Worm (Caenorhabditis elegans) whole organism, L2 larva: Measurements from ENCODE around the gene gplb-1.
A peak's percentile ranks its signal among the peaks of the same experiment; 100 is the strongest.

ENCODE experiments used
- C34F6.9 ChIP-seq: fragments of 150-350 bp; optimal IDR thresholded peaks from 2 replicates; lab custom pipeline; 2014; ENCODE audit warnings: missing biosample characterization, missing genetic modification characterization
- F13H6.1 ChIP-seq: sonication (generic microtip); optimal IDR thresholded peaks from 2 replicates; lab custom pipeline; 2016; ENCODE audit warnings: missing genetic modification characterization, missing compliant biosample characterization
- R02D3.7 ChIP-seq: fragments of 150-350 bp; optimal IDR thresholded peaks from 2 replicates; lab custom pipeline; 2014; ENCODE audit warnings: missing biosample characterization, missing genetic modification characterization
- Y55F3AM.14 ChIP-seq: fragments of 200-800 bp; sonication (Bioruptor generic); optimal IDR thresholded peaks from 2 replicates; lab custom pipeline; 2018; ENCODE audit warnings: mild to moderate bottlenecking, missing genetic modification characterization, missing compliant biosample characterization
- ZK546.5 ChIP-seq: sonication (generic microtip); optimal IDR thresholded peaks from 2 replicates; lab custom pipeline; 2017; ENCODE audit warnings: missing biosample characterization, missing genetic modification characterization
- alr-1 ChIP-seq: fragments of 150-350 bp; optimal IDR thresholded peaks from 2 replicates; lab custom pipeline; 2014; ENCODE audit warnings: missing biosample characterization, missing genetic modification characterization
- aly-2 ChIP-seq: fragments of 150-350 bp; optimal IDR thresholded peaks from 2 replicates; lab custom pipeline; 2014; ENCODE audit warnings: missing biosample characterization, missing genetic modification characterization
- ama-1 ChIP-seq: fragments of 150-350 bp; optimal IDR thresholded peaks from 2 replicates; lab custom pipeline; 2018; ENCODE audit warnings: inconsistent platforms
- blmp-1 ChIP-seq: sonication (generic microtip); optimal IDR thresholded peaks from 2 replicates; lab custom pipeline; 2017; ENCODE audit warnings: missing genetic modification characterization, mild to moderate bottlenecking, missing compliant biosample characterization, antibody characterized with exemption, moderate library complexity; ENCODE audit not compliant: insufficient read depth
- ceh-82 ChIP-seq: fragments of 150-350 bp; optimal IDR thresholded peaks from 2 replicates; lab custom pipeline; 2014; ENCODE audit warnings: missing biosample characterization, missing genetic modification characterization
- crh-2 ChIP-seq: sonication (generic microtip); optimal IDR thresholded peaks from 2 replicates; lab custom pipeline; 2017; ENCODE audit warnings: missing biosample characterization, missing genetic modification characterization
- dmd-4 ChIP-seq: sonication (generic microtip); optimal IDR thresholded peaks from 2 replicates; lab custom pipeline; 2017; ENCODE audit warnings: missing biosample characterization, missing genetic modification characterization
- egl-27 ChIP-seq: sonication (generic microtip); optimal IDR thresholded peaks from 3 replicates; lab custom pipeline; 2017; ENCODE audit warnings: missing biosample characterization, missing genetic modification reagents, missing genetic modification characterization
- elt-1 ChIP-seq: fragments of 150-350 bp; optimal IDR thresholded peaks from 2 replicates; lab custom pipeline; 2014; ENCODE audit warnings: missing biosample characterization, missing genetic modification characterization
- elt-3 ChIP-seq: sonication (generic microtip); optimal IDR thresholded peaks from 2 replicates; lab custom pipeline; 2017; ENCODE audit warnings: missing biosample characterization, missing genetic modification characterization
- fos-1 ChIP-seq: fragments of 150-350 bp; optimal IDR thresholded peaks from 2 replicates; lab custom pipeline; 2014; ENCODE audit warnings: missing biosample characterization, missing genetic modification characterization
- gmeb-1 ChIP-seq: fragments of 150-350 bp; optimal IDR thresholded peaks from 2 replicates; lab custom pipeline; 2014; ENCODE audit warnings: missing biosample characterization, missing genetic modification characterization
- lin-11 ChIP-seq: fragments of 150-350 bp; sonication (generic microtip); optimal IDR thresholded peaks from 2 replicates; lab custom pipeline; 2014; ENCODE audit warnings: missing biosample characterization, missing genetic modification characterization, inconsistent platforms, mixed read lengths
- lin-39 ChIP-seq: fragments of 150-350 bp; optimal IDR thresholded peaks from 2 replicates; lab custom pipeline; 2014; ENCODE audit warnings: missing biosample characterization, missing genetic modification reagents, missing genetic modification characterization
- lsy-2 ChIP-seq, 2 experiments: fragments of 150-350 bp in 1 of 2; sonication (generic microtip) in 1 of 2; optimal IDR thresholded peaks; 2 replicates each; lab custom pipeline; 2014 to 2017; ENCODE audit warnings: missing biosample characterization in 2 of 2, missing genetic modification characterization in 2 of 2
- mab-5 ChIP-seq: fragments of 150-350 bp; optimal IDR thresholded peaks from 2 replicates; lab custom pipeline; 2014; ENCODE audit warnings: missing biosample characterization, missing genetic modification characterization
- mbf-1 ChIP-seq: sonication (generic microtip); optimal IDR thresholded peaks from 2 replicates; lab custom pipeline; 2017; ENCODE audit warnings: missing biosample characterization, missing genetic modification characterization
- nhr-10 ChIP-seq: sonication (generic microtip); optimal IDR thresholded peaks from 2 replicates; lab custom pipeline; 2017; ENCODE audit warnings: missing biosample characterization, missing genetic modification characterization
- nhr-11 ChIP-seq: fragments of 150-350 bp; optimal IDR thresholded peaks from 2 replicates; lab custom pipeline; 2014; ENCODE audit warnings: missing biosample characterization, missing genetic modification characterization
- nhr-12 ChIP-seq: fragments of 150-350 bp; optimal IDR thresholded peaks from 2 replicates; lab custom pipeline; 2014; ENCODE audit warnings: missing biosample characterization, missing genetic modification characterization
- nhr-129 ChIP-seq: fragments of 150-350 bp; optimal IDR thresholded peaks from 2 replicates; lab custom pipeline; 2014; ENCODE audit warnings: missing biosample characterization, missing genetic modification characterization
- nhr-21 ChIP-seq: fragments of 150-350 bp; optimal IDR thresholded peaks from 2 replicates; lab custom pipeline; 2014; ENCODE audit warnings: missing biosample characterization, missing genetic modification characterization
- nhr-237 ChIP-seq: fragments of 150-350 bp; optimal IDR thresholded peaks from 2 replicates; lab custom pipeline; 2014; ENCODE audit warnings: missing biosample characterization, missing genetic modification characterization
- nhr-25 ChIP-seq: fragments of 150-350 bp; sonication (generic microtip); optimal IDR thresholded peaks from 3 replicates; lab custom pipeline; 2014; ENCODE audit warnings: missing biosample characterization, missing genetic modification characterization
- nhr-6 ChIP-seq: fragments of 150-350 bp; optimal IDR thresholded peaks from 2 replicates; lab custom pipeline; 2014; ENCODE audit warnings: missing biosample characterization, missing genetic modification characterization
- peb-1 ChIP-seq: fragments of 150-350 bp; optimal IDR thresholded peaks from 2 replicates; lab custom pipeline; 2014; ENCODE audit warnings: missing biosample characterization, missing genetic modification characterization
- sem-4 ChIP-seq: fragments of 150-350 bp; optimal IDR thresholded peaks from 2 replicates; lab custom pipeline; 2014; ENCODE audit warnings: missing biosample characterization, missing genetic modification reagents, missing genetic modification characterization
- skn-1 ChIP-seq: sonication (generic microtip); optimal IDR thresholded peaks from 2 replicates; lab custom pipeline; 2017; ENCODE audit warnings: missing biosample characterization, missing genetic modification characterization
- sma-3 ChIP-seq: sonication (generic microtip); optimal IDR thresholded peaks from 2 replicates; lab custom pipeline; 2016; ENCODE audit warnings: missing genetic modification reagents, missing genetic modification characterization, missing compliant biosample characterization
- sma-9 ChIP-seq, 2 experiments: fragments of 150-350 bp in 1 of 2; sonication (generic microtip) in 1 of 2; optimal IDR thresholded peaks; 2 replicates each; lab custom pipeline; 2014 to 2016; ENCODE audit warnings: missing genetic modification characterization in 2 of 2, mild to moderate bottlenecking in 1 of 2, missing biosample characterization in 1 of 2, missing compliant biosample characterization in 1 of 2, missing genetic modification reagents in 1 of 2, moderate library complexity in 1 of 2
- snpc-4 ChIP-seq: fragments of 150-350 bp; optimal IDR thresholded peaks from 2 replicates; lab custom pipeline; 2014; ENCODE audit warnings: missing biosample characterization, missing genetic modification characterization
- unc-55 ChIP-seq: fragments of 150-350 bp; sonication (generic microtip); optimal IDR thresholded peaks from 3 replicates; lab custom pipeline; 2014; ENCODE audit warnings: missing biosample characterization, missing genetic modification reagents, missing genetic modification characterization
- unc-62 ChIP-seq: fragments of 150-350 bp; optimal IDR thresholded peaks from 2 replicates; lab custom pipeline; 2014; ENCODE audit warnings: missing biosample characterization, missing genetic modification reagents, missing genetic modification characterization
- zag-1 ChIP-seq: fragments of 150-350 bp; optimal IDR thresholded peaks from 2 replicates; lab custom pipeline; 2014; ENCODE audit warnings: missing biosample characterization, missing genetic modification characterization
- ztf-1 ChIP-seq: fragments of 200-800 bp; sonication (Bioruptor generic); conservative IDR thresholded peaks from 2 replicates; pipeline ENCODE4 v1.3.6; 2022; ENCODE audit warnings: missing genetic modification characterization, missing compliant biosample characterization
- ztf-11 ChIP-seq: sonication (generic microtip); optimal IDR thresholded peaks from 2 replicates; lab custom pipeline; 2017; ENCODE audit warnings: missing biosample characterization, missing genetic modification characterization
- ztf-4 ChIP-seq: fragments of 150-350 bp; optimal IDR thresholded peaks from 2 replicates; lab custom pipeline; 2014; ENCODE audit warnings: missing biosample characterization, missing genetic modification characterization

gplb-1 gene

ce11 chrV:8516426-8516825 lies 45.4 kb upstream of the gplb-1 start:
- no peak for TF ChIP-seq nhr-6 (tag; lab: Kevin White, UChicago)
- TF ChIP-seq ztf-11 (tag; lab: Kevin White, UChicago): no peak
- no peak for TF ChIP-seq lin-11 (tag; lab: Kevin White, UChicago)
- no peak for TF ChIP-seq F13H6.1 (tag; lab: Kevin White, UChicago)
- TF ChIP-seq sma-3: no peak
- TF ChIP-seq ZK546.5 (tag; lab: Kevin White, UChicago): no peak
- no peak for TF ChIP-seq dmd-4
- TF ChIP-seq elt-3 (tag; lab: Kevin White, UChicago): no peak
- no peak for TF ChIP-seq C34F6.9 (tag; lab: Kevin White, UChicago)
- no peak for TF ChIP-seq egl-27 (tag; lab: Kevin White, UChicago)
- TF ChIP-seq Y55F3AM.14: no peak
- no peak for TF ChIP-seq nhr-11
- no peak for TF ChIP-seq nhr-12 (tag; lab: Kevin White, UChicago)
- TF ChIP-seq alr-1 (tag; lab: Kevin White, UChicago): no peak
- no peak for TF ChIP-seq peb-1

- TF ChIP-seq nhr-237 (no peak), zag-1 (tag; lab: Kevin White, UChicago) (no peak), snpc-4 (tag; lab: Kevin White, UChicago) (no peak), ceh-82 (tag; lab: Kevin White, UChicago) (no peak), nhr-6 (tag; lab: Kevin White, UChicago) (no peak), alr-1 (tag; lab: Kevin White, UChicago) (no peak), F13H6.1 (tag; lab: Kevin White, UChicago) (no peak), nhr-12 (tag; lab: Kevin White, UChicago) (no peak), gmeb-1 (tag; lab: Kevin White, UChicago) (no peak), nhr-25 (tag; lab: Kevin White, UChicago) (no peak), ama-1 (lab: Kevin White, UChicago) (no peak), ZK546.5 (tag; lab: Kevin White, UChicago) (no peak), skn-1 (tag; lab: Kevin White, UChicago) (no peak), fos-1 (tag; lab: Kevin White, UChicago) (no peak), ztf-11 (tag; lab: Kevin White, UChicago) (no peak), elt-1 (tag; lab: Kevin White, UChicago) (no peak), nhr-21 (tag; lab: Kevin White, UChicago) (no peak), sma-9 (GFP tag; optimal IDR thresholded peaks at IDR 0.05; lab: Kevin White, UChicago) (no peak), sma-9 (tag; optimal IDR thresholded peaks at IDR 0.05; lab: Kevin White, UChicago) (no peak), blmp-1 (no peak)
Observed at ce11 chrV:8513361-8513760, 42.3 kb upstream of the gplb-1 start, which contains the start of gene F45F2.9. TSS of gene F45F2.9 (minus strand) at chrV:8513461.

ce11 chrV:8507324-8507723 lies 36.3 kb upstream of the gplb-1 start, which contains the start of gene ZK994.6:
TSS of gene ZK994.6 (minus strand) at chrV:8507424.
- no peak for TF ChIP-seq ztf-4 (tag; lab: Kevin White, UChicago)
- TF ChIP-seq sem-4 (tag; lab: Kevin White, UChicago): no peak
- TF ChIP-seq gmeb-1 (tag; lab: Kevin White, UChicago): no peak
- TF ChIP-seq mab-5 (tag; lab: Kevin White, UChicago): no peak
- TF ChIP-seq blmp-1: no peak
- TF ChIP-seq nhr-12 (tag; lab: Kevin White, UChicago): no peak
- TF ChIP-seq crh-2 (tag; lab: Kevin White, UChicago): no peak

ce11 chrV:8500348-8500747 lies 29.3 kb upstream of the gplb-1 start:
- TF ChIP-seq nhr-129 (tag; lab: Kevin White, UChicago) (peak; percentile 86), lin-39 (tag; lab: Kevin White, UChicago) (peak; percentile 81), nhr-12 (tag; lab: Kevin White, UChicago) (peak; percentile 40), gmeb-1 (tag; lab: Kevin White, UChicago) (peak; percentile 89), lin-11 (tag; lab: Kevin White, UChicago) (peak; percentile 84), nhr-11 (peak; percentile 80), snpc-4 (tag; lab: Kevin White, UChicago) (peak; percentile 100), unc-55 (peak; percentile 67), Y55F3AM.14 (peak; percentile 94), ztf-11 (tag; lab: Kevin White, UChicago) (peak; percentile 45), aly-2 (tag; lab: Kevin White, UChicago) (peak; percentile 60), unc-62 (peak; percentile 73), sma-3 (peak; percentile 92), fos-1 (tag; lab: Kevin White, UChicago) (peak; percentile 73), zag-1 (tag; lab: Kevin White, UChicago) (peak; percentile 81), sem-4 (tag; lab: Kevin White, UChicago) (peak; percentile 87), mab-5 (tag; lab: Kevin White, UChicago) (peak; percentile 88), F13H6.1 (tag; lab: Kevin White, UChicago) (peak; percentile 95), mbf-1 (tag; lab: Kevin White, UChicago) (peak; percentile 14), dmd-4 (peak; percentile 37), ztf-1 (GFP tag; lab: Robert Waterston, UW) (0 out of 2 replicates have a peak, but pooled peaks have one; percentile 82), blmp-1 (peak; percentile 39), peb-1 (peak; percentile 6), elt-3 (tag; lab: Kevin White, UChicago) (no peak), lsy-2 (tag; optimal IDR thresholded peaks at IDR 0.05; lab: Kevin White, UChicago) (peak; percentile 87 to 88), nhr-25 (tag; lab: Kevin White, UChicago) (no peak), nhr-237 (peak; percentile 63), nhr-10 (tag; lab: Kevin White, UChicago) (peak; percentile 51), elt-1 (tag; lab: Kevin White, UChicago) (no peak), R02D3.7 (tag; lab: Kevin White, UChicago) (peak; percentile 56), nhr-21 (tag; lab: Kevin White, UChicago) (peak; percentile 91), skn-1 (tag; lab: Kevin White, UChicago) (peak; percentile 33), ceh-82 (tag; lab: Kevin White, UChicago) (peak; percentile 85)
